Worm (Caenorhabditis elegans): ENCODE data around the gene R02F11.3.

R02F11.3 gene

ce11 chrV:4823683-4824391 lies 18.1 kb upstream of the R02F11.3 start (continued):
- TF ChIP-seq vab-7 (GFP tag; IDR thresholded peaks at IDR 0.05) (no peak), ces-1 (GFP tag; optimal IDR thresholded peaks at IDR 0.05) (no peak), sdz-12 (GFP tag; optimal IDR thresholded peaks at IDR 0.05) (no peak), nhr-111 (GFP tag; optimal IDR thresholded peaks at IDR 0.05) (peak; percentile 36), nhr-77 (tag; optimal IDR thresholded peaks at IDR 0.05) (no peak), snpc-1.2 (GFP tag; IDR thresholded peaks at IDR 0.05) (peak; percentile 20; the same call in 1 of the 2 replicates), daf-19 (GFP tag; conservative IDR thresholded peaks at IDR 0.05) (peak; percentile 30; the same call in 1 of the 2 replicates), nhr-28 (tag; optimal IDR thresholded peaks at IDR 0.05) (peak; percentile 4), R02D3.7 (tag; optimal IDR thresholded peaks at IDR 0.05) (no peak), D1046.2 (GFP tag; IDR thresholded peaks at IDR 0.05) (no peak), unc-62 (GFP tag; optimal IDR thresholded peaks at IDR 0.05 in 1 of 2) (no peak), unc-62 (tag; optimal IDR thresholded peaks at IDR 0.05) (no peak), nhr-25 (tag; optimal IDR thresholded peaks at IDR 0.05; ENCODE audit: borderline replicate concordance, insufficient read depth) (no peak), lin-38 (GFP tag; IDR thresholded peaks at IDR 0.05) (peak; percentile 55), ceh-82 (tag; optimal IDR thresholded peaks at IDR 0.05) (no peak), pqm-1 (tag; optimal IDR thresholded peaks at IDR 0.05) (no peak), dmd-9 (GFP tag; IDR thresholded peaks at IDR 0.05) (no peak), gei-8 (GFP tag; optimal IDR thresholded peaks at IDR 0.05) (peak; percentile 54), daf-8 (GFP tag; IDR thresholded peaks at IDR 0.05) (no peak), spr-1 (tag; optimal IDR thresholded peaks at IDR 0.05) (peak; percentile 34), mxl-2 (GFP tag; conservative IDR thresholded peaks at IDR 0.05) (no peak), mxl-3 (GFP tag; optimal IDR thresholded peaks at IDR 0.05) (peak; percentile 18), nhr-76 (tag; optimal IDR thresholded peaks at IDR 0.05) (no peak), hlh-11 (tag; optimal IDR thresholded peaks at IDR 0.05) (peak; percentile 15), nhr-11 (tag; optimal IDR thresholded peaks at IDR 0.05) (no peak), Y75B8A.6 (GFP tag; IDR thresholded peaks at IDR 0.05) (0 out of 2 replicates have a peak, but pooled peaks have one; percentile 50), F37D6.2 (tag; optimal IDR thresholded peaks at IDR 0.05) (no peak), Y48G9A.11 (GFP tag; IDR thresholded peaks at IDR 0.05) (0 out of 2 replicates have a peak, but pooled peaks have one; percentile 24), T26A8.4 (GFP tag; IDR thresholded peaks at IDR 0.05) (peak; percentile 60; the same call in 1 of the 2 replicates), hlh-30 (tag; optimal IDR thresholded peaks at IDR 0.05; ENCODE audit: insufficient read depth) (peak; percentile 34), zag-1 (tag; optimal IDR thresholded peaks at IDR 0.05) (no peak), arid-1 (GFP tag; conservative IDR thresholded peaks at IDR 0.05) (peak; percentile 40; the same call in 1 of the 2 replicates), dmd-6 (GFP tag; IDR thresholded peaks at IDR 0.05) (peak; percentile 8; the same call in 1 of the 2 replicates), F49E8.2 (tag; optimal IDR thresholded peaks at IDR 0.05; ENCODE audit: borderline replicate concordance) (peak; percentile 23), unc-130 (GFP tag; optimal IDR thresholded peaks at IDR 0.05) (no peak), ceh-62 (tag; optimal IDR thresholded peaks at IDR 0.05) (no peak), ama-1 (optimal IDR thresholded peaks at IDR 0.05) (peak; percentile 54), skn-1 (tag; optimal IDR thresholded peaks at IDR 0.05) (no peak), fkh-10 (GFP tag; optimal IDR thresholded peaks at IDR 0.05) (no peak), Y105C5A.15 (GFP tag; IDR thresholded peaks at IDR 0.05) (no peak), ztf-7 (tag; optimal IDR thresholded peaks at IDR 0.05) (no peak), lin-15B (tag; optimal IDR thresholded peaks at IDR 0.05) (peak; percentile 39), F26F4.8 (GFP tag; conservative IDR thresholded peaks at IDR 0.05) (no peak), nhr-10 (tag; optimal IDR thresholded peaks at IDR 0.05) (no peak), egl-43 (GFP tag; IDR thresholded peaks at IDR 0.05) (no peak), snpc-4 (tag; optimal IDR thresholded peaks at IDR 0.05) (no peak), ceh-44 (GFP tag; IDR thresholded peaks at IDR 0.05) (no peak), ceh-32 (tag; optimal IDR thresholded peaks at IDR 0.05; ENCODE audit: poor library complexity) (no peak), lim-7 (GFP tag; IDR thresholded peaks at IDR 0.05) (peak; percentile 69; the same call in 1 of the 2 replicates), zip-11 (GFP tag; IDR thresholded peaks at IDR 0.05) (0 out of 2 replicates have a peak, but pooled peaks have one; percentile 6), aha-1 (tag) (peak; percentile 4)
